Worm (Caenorhabditis elegans): ENCODE measurements around the gene agt-1.
A peak's percentile ranks its signal among the peaks of the same experiment; 100 is the strongest.

agt-1 gene

DNA sequence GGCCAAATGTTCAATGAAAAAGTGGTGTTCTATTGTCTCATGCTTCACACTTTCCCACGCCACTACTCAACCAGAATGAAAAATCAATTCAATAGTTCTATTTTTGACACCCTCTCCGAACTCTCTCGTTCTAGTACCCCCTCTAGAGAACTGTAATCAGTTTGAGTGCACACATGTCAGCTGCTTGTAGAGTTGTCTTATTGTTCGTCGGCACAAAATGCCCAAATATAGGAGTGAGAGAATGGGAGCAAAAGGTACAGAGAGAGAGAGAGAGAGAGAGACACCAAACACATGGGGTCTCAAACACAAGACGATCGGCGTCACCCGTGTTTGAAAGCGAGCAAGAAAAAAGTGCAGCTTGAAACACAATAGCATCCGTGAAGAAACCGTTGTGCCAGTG, 34.9 kb downstream of the agt-1 start:
- TF ChIP-seq zip-5 (tag; optimal IDR thresholded peaks at IDR 0.05) = no peak
- no peak for TF ChIP-seq ceh-2 (tag; optimal IDR thresholded peaks at IDR 0.05)
- no peak for TF ChIP-seq lin-11 (tag; optimal IDR thresholded peaks at IDR 0.05)
- no peak for TF ChIP-seq lim-6 (tag; optimal IDR thresholded peaks at IDR 0.05)

DNA sequence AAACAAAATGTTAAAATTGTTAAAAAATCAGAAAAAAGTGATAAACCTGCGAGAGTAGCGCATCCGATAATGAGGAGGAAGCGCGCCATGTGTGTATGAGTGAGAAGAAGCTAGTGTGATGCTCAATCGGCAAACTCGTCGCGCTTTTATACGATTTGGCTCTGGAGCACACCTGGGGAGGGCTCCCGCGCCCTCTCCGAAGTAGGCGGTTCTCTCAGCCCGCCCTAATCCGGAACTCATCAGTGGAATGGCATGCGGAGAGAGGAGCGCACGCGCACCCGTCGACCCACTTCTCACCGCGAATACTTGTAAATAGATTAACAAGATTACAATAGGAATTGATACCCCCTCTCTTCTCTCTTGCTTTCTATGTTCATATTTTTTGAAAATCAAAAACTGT, 37.9 kb downstream of the agt-1 start, which contains the start of gene pqn-74:
TSS of gene pqn-74 (minus strand) at position 122 of the 400 bp plus-strand sequence.
- TF ChIP-seq ceh-48 (tag; optimal IDR thresholded peaks at IDR 0.05) = no peak
- TF ChIP-seq ceh-2 (tag; optimal IDR thresholded peaks at IDR 0.05) = no peak
- no peak for TF ChIP-seq F13H6.1 (tag; optimal IDR thresholded peaks at IDR 0.05)
- no peak for TF ChIP-seq T23F11.4 (GFP tag; optimal IDR thresholded peaks at IDR 0.05)
- TF ChIP-seq ceh-19 (GFP tag; optimal IDR thresholded peaks at IDR 0.05) = no peak
- no peak for TF ChIP-seq elt-2 (tag; optimal IDR thresholded peaks at IDR 0.05)
- no peak for TF ChIP-seq fax-1 (tag; optimal IDR thresholded peaks at IDR 0.05)
- no peak for TF ChIP-seq ets-4 (tag; optimal IDR thresholded peaks at IDR 0.05)
- no peak for TF ChIP-seq elt-4 (tag; optimal IDR thresholded peaks at IDR 0.05)
- TF ChIP-seq pax-1 (tag; optimal IDR thresholded peaks at IDR 0.05) = no peak

ce11 chrIV:13330547-13330946, 38.7 kb downstream of the agt-1 start:
- TF ChIP-seq ceh-48 (tag; optimal IDR thresholded peaks at IDR 0.05) (no peak), ceh-31 (tag; optimal IDR thresholded peaks at IDR 0.05) (no peak), hlh-6 (tag; optimal IDR thresholded peaks at IDR 0.05) (no peak)

DNA sequence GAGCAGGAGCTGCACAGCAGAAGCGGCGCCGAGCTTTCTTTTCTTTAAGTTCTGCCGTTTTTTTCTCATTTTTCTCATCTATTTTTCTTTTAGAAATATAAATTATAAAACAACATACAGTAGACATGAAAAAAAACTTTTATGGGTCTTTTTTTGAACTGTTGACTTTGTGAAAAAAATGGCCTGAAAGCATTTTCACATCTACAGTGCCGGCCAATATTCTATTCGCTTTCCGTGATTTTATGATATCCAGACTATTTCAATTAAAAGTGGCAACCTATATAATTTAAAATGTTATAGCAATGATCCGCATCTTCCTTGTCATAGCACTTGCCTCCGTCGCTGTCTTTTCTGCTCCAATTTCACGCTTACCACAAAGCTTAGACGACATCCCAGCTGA, 41.2 kb downstream of the agt-1 start, which contains the start of gene far-6:
TSS of gene far-6 (plus strand) at position 301 of the 400 bp plus-strand sequence.
- TF ChIP-seq ceh-30 (tag; optimal IDR thresholded peaks at IDR 0.05) (no peak), unc-42 (tag; optimal IDR thresholded peaks at IDR 0.05) (no peak), nhr-11 (tag; optimal IDR thresholded peaks at IDR 0.05) (no peak), ceh-22 (tag; optimal IDR thresholded peaks at IDR 0.05) (no peak), lim-6 (tag; optimal IDR thresholded peaks at IDR 0.05) (no peak), ama-1 (optimal IDR thresholded peaks at IDR 0.05) (no peak), eyg-1 (tag; optimal IDR thresholded peaks at IDR 0.05) (no peak), dmd-4 (tag; optimal IDR thresholded peaks at IDR 0.05; ENCODE audit: borderline replicate concordance) (no peak), lin-11 (tag; optimal IDR thresholded peaks at IDR 0.05) (no peak), K09A11.1 (tag; optimal IDR thresholded peaks at IDR 0.05; ENCODE audit: insufficient read depth) (no peak), elt-4 (tag; optimal IDR thresholded peaks at IDR 0.05) (no peak), fkh-6 (tag; optimal IDR thresholded peaks at IDR 0.05) (no peak), pax-1 (tag; optimal IDR thresholded peaks at IDR 0.05) (no peak)

ce11 chrIV:13327064-13327463, 42.1 kb downstream of the agt-1 start:
- peak; percentile 50 for TF ChIP-seq elt-2 (tag; optimal IDR thresholded peaks at IDR 0.05)
- no peak for TF ChIP-seq che-1 (tag; optimal IDR thresholded peaks at IDR 0.05)
- no peak for TF ChIP-seq pag-3 (tag; optimal IDR thresholded peaks at IDR 0.05; ENCODE audit: borderline replicate concordance)
- no peak for TF ChIP-seq nhr-11 (tag; optimal IDR thresholded peaks at IDR 0.05)
- no peak for TF ChIP-seq odd-2 (tag; optimal IDR thresholded peaks at IDR 0.05)

- no peak for TF ChIP-seq sox-2 (GFP tag; IDR thresholded peaks at IDR 0.05)
- no peak for TF ChIP-seq rnt-1 (tag; optimal IDR thresholded peaks at IDR 0.05)
- no peak for TF ChIP-seq F13H6.1 (tag; optimal IDR thresholded peaks at IDR 0.05)
- no peak for TF ChIP-seq K09A11.1 (tag; optimal IDR thresholded peaks at IDR 0.05; ENCODE audit: insufficient read depth)
Measured at ce11 chrIV:13323823-13324359, 45.3 kb downstream of the agt-1 start, which contains the start of gene fat-2. Gene fat-2 (plus strand): TSS chrIV:13323873.

DNA sequence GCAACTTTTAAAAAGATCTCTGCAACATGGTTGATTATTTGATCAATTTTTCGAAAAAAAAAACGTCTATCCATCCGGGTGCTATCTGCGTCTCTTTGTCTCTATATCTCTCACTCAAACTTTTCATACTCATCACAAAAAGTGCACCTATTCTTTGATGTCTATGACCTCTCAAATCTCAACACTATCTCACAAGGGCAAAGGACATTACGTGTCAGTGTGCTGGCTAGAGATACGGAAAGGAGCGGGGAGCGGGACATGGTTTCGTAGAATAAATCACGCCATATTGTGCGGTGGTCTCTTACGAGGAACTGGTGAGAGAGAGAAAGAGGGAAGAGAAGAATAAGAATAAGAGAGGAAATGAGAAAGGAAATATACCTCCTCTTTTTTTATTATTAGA, 46.8 kb downstream of the agt-1 start:
- no peak for TF ChIP-seq ahr-1 (tag; optimal IDR thresholded peaks at IDR 0.05)
- no peak for TF ChIP-seq K02D7.2 (tag; optimal IDR thresholded peaks at IDR 0.05)
- TF ChIP-seq syd-9 (tag; optimal IDR thresholded peaks at IDR 0.05) = no peak
- no peak for TF ChIP-seq hlh-30 (tag; optimal IDR thresholded peaks at IDR 0.05; ENCODE audit: insufficient read depth)
- no peak for TF ChIP-seq ceh-30 (tag; optimal IDR thresholded peaks at IDR 0.05)
- TF ChIP-seq F13H6.1 (tag; optimal IDR thresholded peaks at IDR 0.05) = no peak
- no peak for TF ChIP-seq ceh-45 (GFP tag; IDR thresholded peaks at IDR 0.05)
- TF ChIP-seq hlh-8 (tag; optimal IDR thresholded peaks at IDR 0.05) = no peak
- no peak for TF ChIP-seq ceh-48 (tag; optimal IDR thresholded peaks at IDR 0.05)
- no peak for TF ChIP-seq che-1 (tag; optimal IDR thresholded peaks at IDR 0.05)
- no peak for TF ChIP-seq unc-42 (tag; optimal IDR thresholded peaks at IDR 0.05)
- no peak for TF ChIP-seq odd-2 (tag; optimal IDR thresholded peaks at IDR 0.05)
- TF ChIP-seq hlh-13 (GFP tag; optimal IDR thresholded peaks at IDR 0.05) = no peak
- TF ChIP-seq ztf-16 (tag; optimal IDR thresholded peaks at IDR 0.05) = no peak
- no peak for TF ChIP-seq K09A11.1 (tag; optimal IDR thresholded peaks at IDR 0.05; ENCODE audit: insufficient read depth)
- TF ChIP-seq madf-2 (tag; optimal IDR thresholded peaks at IDR 0.05) = no peak
- no peak for TF ChIP-seq pros-1 (tag; optimal IDR thresholded peaks at IDR 0.05)
